Fruit fly (Drosophila melanogaster): ENCODE measurements around the gene CG4022.

Gene CG4022

DNA sequence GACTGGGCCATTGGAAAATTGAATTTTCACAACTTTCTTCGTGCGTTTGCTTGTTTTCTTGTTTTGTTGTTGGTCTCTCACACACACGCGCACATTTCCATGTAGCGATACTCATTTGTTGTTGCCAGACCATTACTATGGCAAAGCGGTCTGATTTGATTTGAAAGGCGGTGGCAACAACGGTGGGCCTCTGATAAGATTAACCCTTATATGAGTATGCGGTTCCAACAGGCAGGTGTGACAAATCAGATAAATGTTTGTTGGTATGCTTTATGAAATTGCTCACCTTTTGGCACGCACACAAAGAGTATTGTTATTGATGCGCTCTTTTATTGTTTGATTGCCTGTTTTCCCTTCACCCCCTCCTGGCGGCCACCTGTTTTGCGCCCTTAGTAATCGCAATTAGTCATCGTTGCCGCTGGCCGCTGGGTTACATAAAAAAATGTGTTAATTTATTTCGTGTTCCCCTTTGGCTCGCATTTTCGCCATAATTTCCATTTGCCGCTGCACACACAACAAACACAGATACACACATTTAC lies 36.7 kb upstream of the CG4022 start (continued):
- TF ChIP-seq CG2120 (GFP tag; optimal IDR thresholded peaks at IDR 0.05) (peak; percentile 30), GATAe (GFP tag; conservative IDR thresholded peaks at IDR 0.05) (peak; percentile 79; the same call in 1 of the 2 replicates), CG6175 (GFP tag; IDR thresholded peaks at IDR 0.05) (peak; percentile 54; the same call in 1 of the 3 replicates), CG10431 (GFP tag; optimal IDR thresholded peaks at IDR 0.05) (peak; percentile 97), Rx (GFP tag; IDR thresholded peaks at IDR 0.05) (peak; percentile 29; the same call in 1 of the 2 replicates), Hsf (GFP tag; optimal IDR thresholded peaks at IDR 0.05) (no peak), CG34224 (GFP tag; IDR thresholded peaks at IDR 0.05; ENCODE audit: partially characterized antibody) (no peak), row (GFP tag; IDR thresholded peaks at IDR 0.05) (0 out of 3 replicates have a peak, but pooled peaks have one; percentile 13), mirr (GFP tag; optimal IDR thresholded peaks at IDR 0.05) (peak; percentile 89), Chrac-16 (GFP tag; optimal IDR thresholded peaks at IDR 0.05) (no peak), D (optimal IDR thresholded peaks at IDR 0.05) (peak; percentile 89), D (GFP tag; optimal IDR thresholded peaks at IDR 0.05) (no peak), sug (tag; optimal IDR thresholded peaks at IDR 0.05) (peak; percentile 49), tll (GFP tag; optimal IDR thresholded peaks at IDR 0.05) (peak in 1 of 2 experiments; percentile 45), Optix (GFP tag; IDR thresholded peaks at IDR 0.05) (no peak), Elba2 (GFP tag; optimal IDR thresholded peaks at IDR 0.05) (peak; percentile 99), Kr (GFP tag; optimal IDR thresholded peaks at IDR 0.05) (peak; percentile 79), MBD-R2 (GFP tag; IDR thresholded peaks at IDR 0.05) (peak; percentile 7; the same call in 1 of the 2 replicates), cad (GFP tag; optimal IDR thresholded peaks at IDR 0.05) (peak; percentile 23), gsb-n (tag; optimal IDR thresholded peaks at IDR 0.05) (peak; percentile 78), CG10366 (GFP tag; IDR thresholded peaks at IDR 0.05) (no peak), CG34376 (GFP tag; optimal IDR thresholded peaks at IDR 0.05) (peak; percentile 79), kah (GFP tag; optimal IDR thresholded peaks at IDR 0.05) (peak; percentile 38), MESR4 (GFP tag; optimal IDR thresholded peaks at IDR 0.05) (peak; percentile 20), CG8281 (tag; optimal IDR thresholded peaks at IDR 0.05) (peak; percentile 48), BtbVII (GFP tag; optimal IDR thresholded peaks at IDR 0.05) (peak; percentile 1), insv (GFP tag; optimal IDR thresholded peaks at IDR 0.05) (peak; percentile 97 to 100), bigmax (GFP tag; optimal IDR thresholded peaks at IDR 0.05) (no peak), corto (GFP tag; optimal IDR thresholded peaks at IDR 0.05) (peak; percentile 2), CG10543 (GFP tag; optimal IDR thresholded peaks at IDR 0.05) (peak; percentile 43), Hr78 (GFP tag; optimal IDR thresholded peaks at IDR 0.05) (peak in 1 of 2 experiments; percentile 44), CG2199 (GFP tag; IDR thresholded peaks at IDR 0.05) (0 out of 3 replicates have a peak, but pooled peaks have one; percentile 8), pan (optimal IDR thresholded peaks at IDR 0.05) (no peak), pan (GFP tag; optimal IDR thresholded peaks at IDR 0.05 in 1 of 2, IDR thresholded peaks at IDR 0.05 in 1 of 2) (peak in 1 of 2 experiments; percentile 7), ac (GFP tag; optimal IDR thresholded peaks at IDR 0.05) (no peak), ato (GFP tag; IDR thresholded peaks at IDR 0.05; ENCODE audit: partially characterized antibody) (no peak), Fer1 (GFP tag; optimal IDR thresholded peaks at IDR 0.05) (peak; percentile 23), grn (GFP tag; optimal IDR thresholded peaks at IDR 0.05) (peak; percentile 86), kay (GFP tag; optimal IDR thresholded peaks at IDR 0.05) (peak; percentile 92), cg (GFP tag; optimal IDR thresholded peaks at IDR 0.05) (peak; percentile 90), CG15269 (tag; optimal IDR thresholded peaks at IDR 0.05) (peak; percentile 14), fu2 (GFP tag; optimal IDR thresholded peaks at IDR 0.05) (no peak), Stat92E (GFP tag; optimal IDR thresholded peaks at IDR 0.05) (no peak), CG7963 (GFP tag; IDR thresholded peaks at IDR 0.05; ENCODE audit: partially characterized antibody) (0 out of 3 replicates have a peak, but pooled peaks have one; percentile 22), slbo (GFP tag; IDR thresholded peaks at IDR 0.05) (peak; percentile 38; the same call in 1 of the 2 replicates), rib (GFP tag; IDR thresholded peaks at IDR 0.05) (peak; percentile 23; the same call in 1 of the 2 replicates), CG32532 (GFP tag; IDR thresholded peaks at IDR 0.05) (peak; percentile 12; the same call in 1 of the 2 replicates), CG30020 (tag; optimal IDR thresholded peaks at IDR 0.05) (no peak), Neu2 (GFP tag; optimal IDR thresholded peaks at IDR 0.05; ENCODE audit: borderline replicate concordance) (peak; percentile 84)

Measured in whole organism, embryonic.